Fruit fly (Drosophila melanogaster): ENCODE data around the gene CG18130.

- TF ChIP-seq CG8478 (optimal IDR thresholded peaks at IDR 0.05) (no peak), CTCF (optimal IDR thresholded peaks at IDR 0.05) (no peak)
Observed at dm6 chrX:11984987-11985386, 7.6 kb downstream of the CG18130 start, which contains the start of gene cac.

Data from S2 (cell line).